Worm (Caenorhabditis elegans) whole organism, L4 larva: ENCODE results near the gene pept-1.

Source experiments
- D1046.2 ChIP-seq: fragments of 200-800 bp; sonication (Bioruptor generic); IDR thresholded peaks from 2 replicates; pipeline ENCODE4 v1.3.6; 2022; ENCODE audit warnings: missing genetic modification characterization, missing compliant biosample characterization
- F37D6.2 ChIP-seq: sonication (generic microtip); optimal IDR thresholded peaks from 2 replicates; lab custom pipeline; 2016; ENCODE audit warnings: mild to moderate bottlenecking, missing genetic modification characterization, missing compliant biosample characterization
- F44E2.7 ChIP-seq: fragments of 200-800 bp; sonication (Bioruptor generic); IDR thresholded peaks from 2 replicates; pipeline ENCODE4 v2.1.2; 2022; ENCODE audit warnings: missing genetic modification characterization, missing compliant biosample characterization
- T20F7.1 ChIP-seq: fragments of 200-800 bp; sonication (Bioruptor generic); optimal IDR thresholded peaks from 2 replicates; lab custom pipeline; 2018; ENCODE audit warnings: mild to moderate bottlenecking, missing genetic modification characterization, missing compliant biosample characterization
- aha-1 ChIP-seq: fragments of 150-350 bp; peaks from one replicate; lab custom pipeline; 2014; ENCODE audit warnings: missing biosample characterization, missing genetic modification characterization
- ama-1 ChIP-seq: fragments of 150-350 bp; optimal IDR thresholded peaks from 2 replicates; lab custom pipeline; 2014; ENCODE audit warnings: inconsistent platforms, mixed read lengths
- ceh-32 ChIP-seq: sonication (generic microtip); optimal IDR thresholded peaks from 2 replicates; lab custom pipeline; 2016; ENCODE audit warnings: mild to moderate bottlenecking, missing genetic modification characterization, missing compliant biosample characterization; ENCODE audit not compliant: poor library complexity
- cey-2 ChIP-seq: sonication (generic microtip); optimal IDR thresholded peaks from 3 replicates; lab custom pipeline; 2017; ENCODE audit warnings: missing genetic modification characterization, mild to moderate bottlenecking, missing compliant biosample characterization, antibody characterized with exemption, borderline replicate concordance; ENCODE audit not compliant: insufficient read depth
- ctbp-1 ChIP-seq: fragments of 200-800 bp; sonication (Bioruptor generic); IDR thresholded peaks from 2 replicates; pipeline ENCODE4 v1.3.6; 2022; ENCODE audit warnings: missing genetic modification reagents, missing genetic modification characterization, missing compliant biosample characterization
- daf-16 ChIP-seq, 3 experiments: sonication (generic microtip); optimal IDR thresholded peaks; 2 replicates each; lab custom pipeline; 2016 to 2017; ENCODE audit warnings: missing genetic modification characterization in 3 of 3, missing genetic modification reagents in 3 of 3, mild to moderate bottlenecking in 2 of 3, missing compliant biosample characterization in 2 of 3, missing biosample characterization in 1 of 3, moderate library complexity in 1 of 3
- dmd-6 ChIP-seq: fragments of 200-800 bp; sonication (Bioruptor generic); IDR thresholded peaks from 2 replicates; pipeline ENCODE4 v1.3.6; 2022; ENCODE audit warnings: missing genetic modification reagents, missing genetic modification characterization, missing compliant biosample characterization
- dmd-9 ChIP-seq: fragments of 200-800 bp; sonication (Bioruptor generic); IDR thresholded peaks from 2 replicates; pipeline ENCODE4 v1.3.6; 2022; ENCODE audit warnings: missing genetic modification reagents, missing genetic modification characterization, missing compliant biosample characterization
- duxl-1 ChIP-seq: sonication (generic microtip); optimal IDR thresholded peaks from 2 replicates; lab custom pipeline; 2016; ENCODE audit warnings: mild to moderate bottlenecking, missing genetic modification characterization, moderate library complexity, missing compliant biosample characterization; ENCODE audit not compliant: poor library complexity
- dve-1 ChIP-seq: sonication (generic microtip); optimal IDR thresholded peaks from 2 replicates; lab custom pipeline; 2017; ENCODE audit warnings: antibody characterized with exemption, mild to moderate bottlenecking, missing genetic modification characterization, missing compliant biosample characterization; ENCODE audit not compliant: insufficient read depth
- egl-27 ChIP-seq: sonication (generic microtip); optimal IDR thresholded peaks from 3 replicates; lab custom pipeline; 2017; ENCODE audit warnings: missing biosample characterization, missing genetic modification reagents, missing genetic modification characterization
- egl-43 ChIP-seq: fragments of 200-800 bp; sonication (Bioruptor generic); IDR thresholded peaks from 2 replicates; pipeline ENCODE4 v1.3.6; 2022; ENCODE audit warnings: missing genetic modification reagents, missing genetic modification characterization, missing compliant biosample characterization
- hlh-11 ChIP-seq: fragments of 200-800 bp; sonication (Bioruptor generic); optimal IDR thresholded peaks from 2 replicates; lab custom pipeline; 2018; ENCODE audit warnings: mild to moderate bottlenecking, missing genetic modification characterization, missing compliant biosample characterization
- lim-7 ChIP-seq: fragments of 200-800 bp; sonication (Bioruptor generic); IDR thresholded peaks from 2 replicates; pipeline ENCODE4 v1.3.6; 2022; ENCODE audit warnings: missing genetic modification characterization, missing compliant biosample characterization
- lin-1 ChIP-seq: fragments of 200-800 bp; sonication (Bioruptor generic); IDR thresholded peaks from 2 replicates; pipeline ENCODE4 v1.3.6; 2022; ENCODE audit warnings: missing genetic modification reagents, missing genetic modification characterization, missing compliant biosample characterization
- lin-29 ChIP-seq: fragments of 200-800 bp; sonication (Bioruptor generic); IDR thresholded peaks from 2 replicates; pipeline ENCODE4 v1.3.6; 2022; ENCODE audit warnings: missing genetic modification reagents, missing genetic modification characterization, missing compliant biosample characterization
- lsy-2 ChIP-seq, 2 experiments: fragments of 150-350 bp in 1 of 2; sonication (generic microtip) in 1 of 2; optimal IDR thresholded peaks; 2 replicates each; lab custom pipeline; 2014 to 2017; ENCODE audit warnings: missing biosample characterization in 2 of 2, missing genetic modification characterization in 2 of 2
- mdt-29 ChIP-seq: fragments of 200-800 bp; sonication (Bioruptor generic); IDR thresholded peaks from 2 replicates; pipeline ENCODE4 v1.3.6; 2022; ENCODE audit warnings: missing genetic modification reagents, missing genetic modification characterization, missing compliant biosample characterization
- mep-1 ChIP-seq: fragments of 150-350 bp; sonication (generic microtip); optimal IDR thresholded peaks from 3 replicates; lab custom pipeline; 2014; ENCODE audit warnings: missing biosample characterization, missing genetic modification characterization
- mxl-2 ChIP-seq: fragments of 200-800 bp; sonication (Bioruptor generic); conservative IDR thresholded peaks from 2 replicates; pipeline ENCODE4 v1.3.6; 2022; ENCODE audit warnings: missing genetic modification reagents, missing genetic modification characterization, missing compliant biosample characterization
- nhr-10 ChIP-seq: fragments of 150-350 bp; optimal IDR thresholded peaks from 2 replicates; lab custom pipeline; 2014; ENCODE audit warnings: missing biosample characterization, missing genetic modification characterization
- nhr-11 ChIP-seq: fragments of 150-350 bp; optimal IDR thresholded peaks from 2 replicates; lab custom pipeline; 2014; ENCODE audit warnings: missing biosample characterization, missing genetic modification characterization
- nhr-237 ChIP-seq: sonication (generic microtip); optimal IDR thresholded peaks from 2 replicates; lab custom pipeline; 2017; ENCODE audit warnings: missing biosample characterization, missing genetic modification characterization
- nhr-28 ChIP-seq: fragments of 150-350 bp; optimal IDR thresholded peaks from 2 replicates; lab custom pipeline; 2014; ENCODE audit warnings: missing biosample characterization, missing genetic modification characterization
- nhr-48 ChIP-seq: sonication (generic microtip); optimal IDR thresholded peaks from 2 replicates; lab custom pipeline; 2016; ENCODE audit warnings: mild to moderate bottlenecking, missing genetic modification characterization, missing compliant biosample characterization
- nhr-76 ChIP-seq: fragments of 150-350 bp; optimal IDR thresholded peaks from 2 replicates; lab custom pipeline; 2014; ENCODE audit warnings: missing biosample characterization, missing genetic modification characterization
- nhr-77 ChIP-seq: fragments of 150-350 bp; optimal IDR thresholded peaks from 2 replicates; lab custom pipeline; 2014; ENCODE audit warnings: missing biosample characterization, missing genetic modification characterization
- pqm-1 ChIP-seq: sonication (generic microtip); optimal IDR thresholded peaks from 2 replicates; lab custom pipeline; 2017; ENCODE audit warnings: missing biosample characterization, missing genetic modification characterization
- rbr-2 ChIP-seq: sonication (generic microtip); optimal IDR thresholded peaks from 2 replicates; lab custom pipeline; 2016; ENCODE audit warnings: missing genotype, missing genetic modification characterization, missing compliant biosample characterization
- saeg-2 ChIP-seq: fragments of 200-800 bp; sonication (Bioruptor generic); IDR thresholded peaks from 2 replicates; pipeline ENCODE4 v1.3.6; 2022; ENCODE audit warnings: missing genetic modification reagents, missing genetic modification characterization, missing compliant biosample characterization
- sdz-12 ChIP-seq: fragments of 200-800 bp; sonication (Bioruptor generic); optimal IDR thresholded peaks from 2 replicates; lab custom pipeline; 2018; ENCODE audit warnings: mild to moderate bottlenecking, missing genetic modification characterization, missing compliant biosample characterization
- skn-1 ChIP-seq: fragments of 150-350 bp; optimal IDR thresholded peaks from 2 replicates; lab custom pipeline; 2014; ENCODE audit warnings: missing biosample characterization, missing genetic modification characterization
- tag-97 ChIP-seq: fragments of 200-800 bp; sonication (Bioruptor generic); IDR thresholded peaks from 2 replicates; pipeline ENCODE4 v1.3.6; 2022; ENCODE audit warnings: missing genetic modification characterization, missing compliant biosample characterization
- tra-1 ChIP-seq: fragments of 200-800 bp; sonication (Bioruptor generic); IDR thresholded peaks from 2 replicates; pipeline ENCODE4 v1.3.6; 2022; ENCODE audit warnings: missing genetic modification reagents, missing genetic modification characterization, missing compliant biosample characterization
- ztf-11 ChIP-seq: fragments of 150-350 bp; optimal IDR thresholded peaks from 2 replicates; lab custom pipeline; 2014; ENCODE audit warnings: missing biosample characterization, missing genetic modification characterization

The pept-1 gene

ce11 chrX:6429552-6429951 is 27.1 kb upstream of the pept-1 start:
- TF ChIP-seq nhr-11 (tag; lab: Kevin White, UChicago) (no peak), ceh-32 (tag; lab: Kevin White, UChicago) (no peak), hlh-11 (peak; percentile 23), lsy-2 (tag; optimal IDR thresholded peaks at IDR 0.05; lab: Kevin White, UChicago) (no peak), cey-2 (tag; lab: Kevin White, UChicago) (no peak), mdt-29 (GFP tag; lab: Robert Waterston, UW) (no peak), pqm-1 (tag; lab: Kevin White, UChicago) (peak; percentile 79), F37D6.2 (tag; lab: Kevin White, UChicago) (no peak), ztf-11 (tag; lab: Kevin White, UChicago) (no peak), saeg-2 (GFP tag; lab: Robert Waterston, UW) (no peak), mep-1 (tag; lab: Kevin White, UChicago) (no peak), daf-16 (GFP tag; optimal IDR thresholded peaks at IDR 0.05; lab: Kevin White, UChicago) (no peak), daf-16 (tag; optimal IDR thresholded peaks at IDR 0.05; lab: Kevin White, UChicago) (peak; percentile 39), rbr-2 (tag; lab: Kevin White, UChicago) (no peak), nhr-77 (tag; lab: Kevin White, UChicago) (no peak), tag-97 (GFP tag; lab: Robert Waterston, UW) (no peak), dve-1 (tag; lab: Kevin White, UChicago) (peak; percentile 22), dmd-6 (GFP tag; lab: Robert Waterston, UW) (peak; percentile 44; the same call in 1 of the 2 replicates), D1046.2 (GFP tag; lab: Robert Waterston, UW) (no peak), nhr-28 (tag; lab: Kevin White, UChicago) (peak; percentile 73)

ce11 chrX:6430510-6430909 is 26.2 kb upstream of the pept-1 start, which contains the start of gene ctsa-2:
Gene ctsa-2, minus strand, starts transcription at chrX:6430610.
- TF ChIP-seq lin-29 (GFP tag; lab: Robert Waterston, UW): no peak
- TF ChIP-seq nhr-11 (tag; lab: Kevin White, UChicago): no peak
- TF ChIP-seq tra-1 (GFP tag; lab: Robert Waterston, UW): no peak
- no peak for TF ChIP-seq F44E2.7
- TF ChIP-seq lin-1: no peak
- no peak for TF ChIP-seq dmd-9
- no peak for TF ChIP-seq ama-1
- TF ChIP-seq ceh-32 (tag; lab: Kevin White, UChicago): no peak
- no peak for TF ChIP-seq T20F7.1 (GFP tag; lab: Kevin White, UChicago)
- TF ChIP-seq skn-1 (tag; lab: Kevin White, UChicago): no peak
- no peak for TF ChIP-seq sdz-12 (GFP tag; lab: Kevin White, UChicago)
- no peak for TF ChIP-seq dmd-6 (GFP tag; lab: Robert Waterston, UW)
- TF ChIP-seq aha-1 (tag; lab: Kevin White, UChicago): no peak
- no peak for TF ChIP-seq nhr-76 (tag; lab: Kevin White, UChicago)
- TF ChIP-seq mxl-2 (GFP tag; lab: Robert Waterston, UW): no peak

- TF ChIP-seq ctbp-1 (GFP tag; lab: Robert Waterston, UW): no peak
- TF ChIP-seq nhr-237 (tag; lab: Kevin White, UChicago): no peak
Measured at ce11 chrX:6433688-6434087, 23.0 kb upstream of the pept-1 start, which contains the start of gene K10C2.2. Gene K10C2.2, minus strand, starts transcription at chrX:6433788.

DNA sequence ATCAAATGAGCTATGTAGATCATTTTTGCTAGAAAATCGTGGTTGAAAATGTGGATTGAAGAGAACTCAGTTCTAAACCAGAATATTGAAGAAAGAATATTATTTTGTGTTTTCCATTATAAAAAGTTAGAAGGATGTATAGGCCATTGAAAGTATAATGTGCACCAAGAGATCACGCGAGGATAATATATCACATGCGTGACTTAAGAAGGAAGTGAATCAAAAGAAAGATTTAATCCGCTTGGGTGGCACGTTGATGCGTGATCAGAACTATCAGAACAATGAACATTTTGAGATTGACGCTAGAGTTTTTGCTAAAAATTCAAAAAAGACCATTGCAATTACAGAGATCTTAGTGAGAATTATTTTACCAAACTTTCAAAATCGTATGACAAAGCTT is 20.9 kb upstream of the pept-1 start:
- TF ChIP-seq lim-7 (no peak), egl-43 (GFP tag; lab: Robert Waterston, UW) (no peak), nhr-10 (tag; lab: Kevin White, UChicago) (no peak), duxl-1 (tag; lab: Kevin White, UChicago) (no peak), egl-27 (no peak), ztf-11 (tag; lab: Kevin White, UChicago) (no peak), nhr-48 (tag; lab: Kevin White, UChicago) (no peak), mep-1 (tag; lab: Kevin White, UChicago) (no peak)
